Worm (Caenorhabditis elegans) whole organism, midembryonic: ENCODE measurements around the gene ptr-14.

Experiments
- T22C8.4 ChIP-seq: fragments of 200-800 bp; sonication (Bioruptor generic); IDR thresholded peaks from 2 replicates; pipeline ENCODE4 v1.3.6; 2022; ENCODE audit warnings: missing genetic modification characterization, missing compliant biosample characterization
- flt-1 ChIP-seq: fragments of 200-800 bp; sonication (Bioruptor generic); IDR thresholded peaks from 2 replicates; pipeline ENCODE4 v1.3.6; 2022; ENCODE audit warnings: missing genetic modification characterization, missing compliant biosample characterization
- tab-1 ChIP-seq: fragments of 200-800 bp; sonication (Bioruptor generic); IDR thresholded peaks from 2 replicates; pipeline ENCODE4 v1.3.6; 2022; ENCODE audit warnings: missing genetic modification characterization, missing compliant biosample characterization

ce11 chrIV:10578367-10578766 lies 36.9 kb upstream of the ptr-14 start, which contains the start of gene lgc-43:
- TF ChIP-seq flt-1 (GFP tag; lab: Robert Waterston, UW) (no peak), tab-1 (GFP tag; lab: Robert Waterston, UW) (no peak), T22C8.4 (GFP tag; lab: Robert Waterston, UW) (no peak)
